Fruit fly (Drosophila melanogaster) whole organism, embryonic: ENCODE results near the gene CG33107.

Source experiments
- Bgb ChIP-seq: fragments of 200-800 bp; sonication (Bioruptor generic); IDR thresholded peaks from 2 replicates; pipeline ENCODE4 v1.3.6; 2022; ENCODE audit warnings: missing biosample characterization, missing genetic modification characterization; ENCODE audit not compliant: partially characterized antibody
- CG11247 ChIP-seq: fragments of 200-800 bp; sonication (Bioruptor generic); IDR thresholded peaks from 2 replicates; pipeline ENCODE4 v1.3.6; 2022; ENCODE audit warnings: missing biosample characterization, missing genetic modification characterization
- CG13287 ChIP-seq: fragments of 200-800 bp; sonication (Bioruptor generic); IDR thresholded peaks from 2 replicates; pipeline ENCODE4 v1.3.6; 2022; ENCODE audit warnings: missing biosample characterization, missing genetic modification characterization; ENCODE audit not compliant: partially characterized antibody
- CG14014 ChIP-seq: fragments of 200-800 bp; sonication (Bioruptor generic); IDR thresholded peaks from 2 replicates; pipeline ENCODE4 v1.3.6; 2022; ENCODE audit warnings: missing biosample characterization, missing genetic modification characterization
- CG14860 ChIP-seq: fragments of 200-800 bp; sonication (Bioruptor generic); IDR thresholded peaks from 3 replicates; pipeline ENCODE4 v1.3.6; 2022; ENCODE audit warnings: missing biosample characterization, missing genetic modification characterization; ENCODE audit not compliant: partially characterized antibody
- CG15269 ChIP-seq: fragments of 200-800 bp; sonication (Bioruptor generic); optimal IDR thresholded peaks from 2 replicates; lab custom pipeline; 2018; ENCODE audit warnings: missing biosample characterization, mild to moderate bottlenecking, missing genetic modification characterization, moderate library complexity
- CG1602 ChIP-seq: fragments of 200-800 bp; sonication (Bioruptor generic); optimal IDR thresholded peaks from 3 replicates; lab custom pipeline; 2016; ENCODE audit warnings: missing biosample characterization, missing genetic modification characterization
- CG1603 ChIP-seq: fragments of 200-800 bp; sonication (Bioruptor generic); optimal IDR thresholded peaks from 2 replicates; lab custom pipeline; 2019; ENCODE audit warnings: missing biosample characterization, mild to moderate bottlenecking, missing genetic modification characterization, moderate library complexity
- CG32772 ChIP-seq: fragments of 200-800 bp; sonication (Bioruptor generic); IDR thresholded peaks from 2 replicates; pipeline ENCODE4 v1.3.6; 2022; ENCODE audit warnings: missing biosample characterization, missing genetic modification characterization
- CG3407 ChIP-seq: fragments of 200-800 bp; sonication (Bioruptor generic); optimal IDR thresholded peaks from 2 replicates; lab custom pipeline; 2018; ENCODE audit warnings: missing biosample characterization, mild to moderate bottlenecking, missing genetic modification characterization
- CG34224 ChIP-seq: fragments of 200-800 bp; sonication (Bioruptor generic); IDR thresholded peaks from 3 replicates; pipeline ENCODE4 v1.3.6; 2022; ENCODE audit warnings: missing biosample characterization, missing genetic modification characterization; ENCODE audit not compliant: partially characterized antibody
- CG4617 ChIP-seq: fragments of 200-800 bp; sonication (Bioruptor generic); optimal IDR thresholded peaks from 3 replicates; lab custom pipeline; 2016; ENCODE audit warnings: missing biosample characterization, missing genetic modification characterization, borderline replicate concordance
- CG4854 ChIP-seq: fragments of 200-800 bp; sonication (Bioruptor generic); optimal IDR thresholded peaks from 2 replicates; lab custom pipeline; 2016; ENCODE audit warnings: missing biosample characterization, missing genetic modification characterization, inconsistent platforms
- CG5180 ChIP-seq: fragments of 200-800 bp; sonication (Bioruptor generic); optimal IDR thresholded peaks from 3 replicates; lab custom pipeline; 2017; ENCODE audit warnings: missing biosample characterization, missing genetic modification characterization, mild to moderate bottlenecking, moderate library complexity, missing genetic modification reagents
- CG6791 ChIP-seq: fragments of 200-800 bp; sonication (Bioruptor generic); IDR thresholded peaks from 3 replicates; pipeline ENCODE4 v1.3.6; 2022; ENCODE audit warnings: missing biosample characterization, missing genetic modification characterization; ENCODE audit not compliant: partially characterized antibody
- CG7357 ChIP-seq: fragments of 200-800 bp; sonication (Bioruptor generic); IDR thresholded peaks from 3 replicates; pipeline ENCODE4 v1.3.6; 2022; ENCODE audit warnings: missing biosample characterization, missing genetic modification characterization
- CG7786 ChIP-seq: fragments of 200-800 bp; sonication (Bioruptor generic); optimal IDR thresholded peaks from 2 replicates; lab custom pipeline; 2016; ENCODE audit warnings: missing biosample characterization, missing genetic modification characterization
- CG7839 ChIP-seq: fragments of 200-800 bp; sonication (Bioruptor generic); optimal IDR thresholded peaks from 3 replicates; lab custom pipeline; 2018; ENCODE audit warnings: missing biosample characterization, mild to moderate bottlenecking, missing genetic modification characterization, moderate library complexity
- CG7963 ChIP-seq: fragments of 200-800 bp; sonication (Bioruptor generic); IDR thresholded peaks from 3 replicates; pipeline ENCODE4 v1.3.6; 2022; ENCODE audit warnings: missing biosample characterization, missing genetic modification characterization; ENCODE audit not compliant: partially characterized antibody
- CG8478 ChIP-seq: fragments of >200 bp; optimal IDR thresholded peaks from 2 replicates; lab custom pipeline; 2018
- CG9797 ChIP-seq: fragments of 200-800 bp; sonication (Bioruptor generic); optimal IDR thresholded peaks from 3 replicates; lab custom pipeline; 2018; ENCODE audit warnings: missing biosample characterization, mild to moderate bottlenecking, missing genetic modification characterization
- CG9817 ChIP-seq: fragments of 200-800 bp; sonication (Bioruptor generic); optimal IDR thresholded peaks from 2 replicates; lab custom pipeline; 2018; ENCODE audit warnings: missing biosample characterization, mild to moderate bottlenecking, missing genetic modification characterization, moderate library complexity
- CrebB ChIP-seq: fragments of 200-800 bp; sonication (Bioruptor generic); optimal IDR thresholded peaks from 3 replicates; lab custom pipeline; 2018; ENCODE audit warnings: missing biosample characterization, mild to moderate bottlenecking, missing genetic modification characterization
- Dll ChIP-seq: fragments of 200-800 bp; sonication (Bioruptor generic); IDR thresholded peaks from 4 replicates; pipeline ENCODE4 v1.3.6; 2022; ENCODE audit warnings: missing biosample characterization, missing genetic modification characterization; ENCODE audit not compliant: partially characterized antibody
- E2f2 ChIP-seq: fragments of 200-800 bp; sonication (Bioruptor generic); IDR thresholded peaks from 2 replicates; pipeline ENCODE4 v1.3.6; 2022; ENCODE audit warnings: missing biosample characterization, missing genetic modification characterization
- HHEX ChIP-seq: fragments of 200-800 bp; sonication (Bioruptor generic); optimal IDR thresholded peaks from 3 replicates; lab custom pipeline; 2017; ENCODE audit warnings: missing biosample characterization, mild to moderate bottlenecking, missing genetic modification characterization, missing genetic modification reagents
- Hr51 ChIP-seq, 2 experiments: fragments of 200-800 bp; sonication (Bioruptor generic); optimal IDR thresholded peaks; 2 replicates in 1 of 2; 3 replicates in 1 of 2; lab custom pipeline; 2016 to 2018; ENCODE audit warnings: missing biosample characterization in 2 of 2, missing genetic modification characterization in 2 of 2, mild to moderate bottlenecking in 1 of 2, moderate library complexity in 1 of 2
- MBD-R2 ChIP-seq: fragments of 200-800 bp; sonication (Bioruptor generic); IDR thresholded peaks from 2 replicates; pipeline ENCODE4 v1.3.6; 2022; ENCODE audit warnings: missing biosample characterization, missing genetic modification characterization
- Neu2 ChIP-seq: fragments of 200-800 bp; sonication (Bioruptor generic); optimal IDR thresholded peaks from 3 replicates; lab custom pipeline; 2016; ENCODE audit warnings: missing biosample characterization, missing genetic modification characterization, borderline replicate concordance
- Pdp1 ChIP-seq, 2 experiments: fragments of 200-800 bp; sonication (Bioruptor generic); optimal IDR thresholded peaks; 3 replicates each; lab custom pipeline; 2016; ENCODE audit warnings: missing biosample characterization in 2 of 2, missing genetic modification characterization in 2 of 2, mild to moderate bottlenecking in 1 of 2, moderate library complexity in 1 of 2
- Scr ChIP-seq: fragments of 200-800 bp; sonication (Bioruptor generic); IDR thresholded peaks from 2 replicates; pipeline ENCODE4 v1.3.6; 2022; ENCODE audit warnings: missing biosample characterization, missing genetic modification characterization; ENCODE audit not compliant: partially characterized antibody
- amos ChIP-seq: fragments of 200-800 bp; sonication (Bioruptor generic); IDR thresholded peaks from 2 replicates; pipeline ENCODE4 v1.3.6; 2022; ENCODE audit warnings: missing biosample characterization, missing genetic modification characterization; ENCODE audit not compliant: partially characterized antibody
- ato ChIP-seq: fragments of 200-800 bp; sonication (Bioruptor generic); IDR thresholded peaks from 2 replicates; pipeline ENCODE4 v1.3.6; 2022; ENCODE audit warnings: missing biosample characterization, missing genetic modification characterization; ENCODE audit not compliant: partially characterized antibody
- bigmax ChIP-seq: fragments of 200-800 bp; sonication (Bioruptor generic); optimal IDR thresholded peaks from 2 replicates; lab custom pipeline; 2018; ENCODE audit warnings: missing biosample characterization, mild to moderate bottlenecking, missing genetic modification characterization
- ems ChIP-seq: fragments of 200-800 bp; sonication (Bioruptor generic); optimal IDR thresholded peaks from 3 replicates; lab custom pipeline; 2016; ENCODE audit warnings: missing biosample characterization, missing genetic modification characterization
- ftz-f1 ChIP-seq: fragments of 200-800 bp; sonication (Bioruptor generic); optimal IDR thresholded peaks from 2 replicates; lab custom pipeline; 2016; ENCODE audit warnings: missing biosample characterization, missing genetic modification characterization
- kay ChIP-seq: fragments of 200-800 bp; sonication (Bioruptor generic); optimal IDR thresholded peaks from 2 replicates; lab custom pipeline; 2016; ENCODE audit warnings: missing biosample characterization, missing genetic modification characterization
- knrl ChIP-seq: fragments of 200-800 bp; sonication (Bioruptor generic); IDR thresholded peaks from 3 replicates; pipeline ENCODE4 v1.3.6; 2022; ENCODE audit warnings: missing biosample characterization, missing genetic modification characterization; ENCODE audit not compliant: partially characterized antibody
- lola ChIP-seq, 3 experiments: fragments of >200 bp in 2 of 3; fragments of 200-800 bp in 1 of 3; sonication (Bioruptor generic) in 1 of 3; optimal IDR thresholded peaks; 2 replicates each; lab custom pipeline; 2017 to 2019; ENCODE audit warnings: missing biosample characterization in 3 of 3, missing genetic modification characterization in 3 of 3, mild to moderate bottlenecking in 1 of 3, moderate library complexity in 1 of 3
- lov ChIP-seq, 2 experiments: fragments of 200-800 bp in 1 of 2; fragments of >200 bp in 1 of 2; sonication (Bioruptor generic) in 1 of 2; IDR thresholded peaks in 1 of 2; optimal IDR thresholded peaks in 1 of 2; 2 replicates in 1 of 2; 3 replicates in 1 of 2; pipeline versions ENCODE4 v1.3.6 to Lab custom; 2017 to 2022; ENCODE audit warnings: missing biosample characterization in 1 of 2, missing genetic modification characterization in 1 of 2
- mam ChIP-seq: fragments of 200-800 bp; sonication (Bioruptor generic); optimal IDR thresholded peaks from 3 replicates; lab custom pipeline; 2016; ENCODE audit warnings: missing biosample characterization, missing genetic modification characterization
- org-1 ChIP-seq: fragments of 200-800 bp; sonication (Bioruptor generic); optimal IDR thresholded peaks from 2 replicates; lab custom pipeline; 2017; ENCODE audit warnings: missing biosample characterization, missing genetic modification characterization
- pb ChIP-seq: fragments of 200-800 bp; sonication (Bioruptor generic); optimal IDR thresholded peaks from 3 replicates; lab custom pipeline; 2016; ENCODE audit warnings: missing biosample characterization, missing genetic modification characterization
- vnd ChIP-seq: fragments of 200-800 bp; sonication (Bioruptor generic); IDR thresholded peaks from 3 replicates; pipeline ENCODE4 v1.3.6; 2022; ENCODE audit warnings: missing biosample characterization, missing genetic modification characterization; ENCODE audit not compliant: partially characterized antibody
- zen2 ChIP-seq: fragments of 200-800 bp; sonication (Bioruptor generic); IDR thresholded peaks from 3 replicates; pipeline ENCODE4 v1.3.6; 2022; ENCODE audit warnings: missing biosample characterization, missing genetic modification characterization; ENCODE audit not compliant: partially characterized antibody
- zfh1 ChIP-seq: fragments of 200-800 bp; sonication (Bioruptor generic); IDR thresholded peaks from 3 replicates; pipeline ENCODE4 v1.3.6; 2022; ENCODE audit warnings: missing biosample characterization, missing genetic modification characterization

The CG33107 gene

DNA sequence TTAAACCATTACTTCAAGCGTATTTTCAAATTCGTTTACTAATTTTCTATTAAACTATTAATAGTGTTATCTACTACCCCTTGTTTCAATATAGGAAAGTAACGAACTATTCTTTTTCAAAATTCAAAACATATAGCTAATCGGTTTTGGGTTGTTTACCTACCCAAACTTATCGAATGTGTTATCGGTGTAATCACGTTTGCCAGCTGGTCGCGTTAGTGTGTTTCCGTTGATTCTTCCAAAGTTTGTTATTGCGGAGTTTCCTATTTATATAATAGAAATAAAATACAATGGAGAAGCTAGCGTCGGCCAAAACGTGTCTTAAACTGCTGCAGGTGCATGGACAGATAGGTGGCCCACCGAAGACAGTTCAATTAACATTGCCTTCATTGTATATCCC lies 33.8 kb upstream of the CG33107 start, which contains the start of gene mRpL45 (continued):
- TF ChIP-seq amos (GFP tag; lab: Robert Waterston, UW) (peak; percentile 48; the same call in 1 of the 2 replicates), pb (GFP tag; lab: Kevin White, UChicago) (no peak), ems (no peak), Scr (GFP tag; lab: Robert Waterston, UW) (peak; percentile 54), CG11247 (no peak), Pdp1 (GFP tag; optimal IDR thresholded peaks at IDR 0.05; lab: Kevin White, UChicago) (peak in 1 of 2 experiments; percentile 93), CrebB (tag; lab: Kevin White, UChicago) (no peak), CG5180 (GFP tag; lab: Kevin White, UChicago) (no peak), CG4854 (no peak), CG8478 (lab: Kevin White, UChicago) (no peak), CG7963 (GFP tag; lab: Robert Waterston, UW) (no peak), knrl (GFP tag; lab: Robert Waterston, UW) (no peak), HHEX (GFP tag; lab: Kevin White, UChicago) (no peak), vnd (peak; percentile 39; the same call in 1 of the 3 replicates), bigmax (GFP tag; lab: Kevin White, UChicago) (peak; percentile 9), ftz-f1 (GFP tag; lab: Kevin White, UChicago) (no peak), CG3407 (GFP tag; lab: Kevin White, UChicago) (no peak), lov (optimal IDR thresholded peaks at IDR 0.05; lab: Kevin White, UChicago) (no peak), lov (GFP tag; IDR thresholded peaks at IDR 0.05; lab: Robert Waterston, UW) (no peak), CG34224 (GFP tag; lab: Robert Waterston, UW) (peak; percentile 78), ato (GFP tag; lab: Robert Waterston, UW) (0 out of 2 replicates have a peak, but pooled peaks have one; percentile 35), E2f2 (peak; percentile 67), CG9817 (no peak), CG7357 (GFP tag; lab: Robert Waterston, UW) (no peak), CG14860 (0 out of 3 replicates have a peak, but pooled peaks have one; percentile 34), CG7786 (no peak), CG15269 (tag; lab: Kevin White, UChicago) (no peak), Neu2 (no peak), Dll (GFP tag; lab: Robert Waterston, UW) (0 out of 4 replicates have a peak, but pooled peaks have one; percentile 34), kay (GFP tag; lab: Kevin White, UChicago) (no peak), CG1602 (no peak), CG6791 (GFP tag; lab: Robert Waterston, UW) (peak; percentile 77), CG7839 (tag; lab: Kevin White, UChicago) (no peak), org-1 (GFP tag; lab: Kevin White, UChicago) (no peak), CG4617 (GFP tag; lab: Kevin White, UChicago) (peak; percentile 20), mam (no peak), lola (GFP tag; optimal IDR thresholded peaks at IDR 0.05; lab: Kevin White, UChicago) (no peak), CG9797 (GFP tag; lab: Kevin White, UChicago) (peak; percentile 20), Hr51 (GFP tag; optimal IDR thresholded peaks at IDR 0.05; lab: Kevin White, UChicago) (no peak), zfh1 (GFP tag; lab: Robert Waterston, UW) (no peak), Bgb (GFP tag; lab: Robert Waterston, UW) (peak; percentile 66), CG32772 (GFP tag; lab: Robert Waterston, UW) (no peak), CG1603 (tag; lab: Kevin White, UChicago) (no peak), zen2 (GFP tag; lab: Robert Waterston, UW) (0 out of 3 replicates have a peak, but pooled peaks have one; percentile 37), MBD-R2 (GFP tag; lab: Robert Waterston, UW) (peak; percentile 84), CG13287 (GFP tag; lab: Robert Waterston, UW) (peak; percentile 70), CG14014 (no peak)
